Fruit fly (Drosophila melanogaster) whole organism, adult: ENCODE data around the gene CG8173.

Source experiments
- CG12768 ChIP-seq: fragments of 200-800 bp; sonication (Bioruptor generic); optimal IDR thresholded peaks from 2 replicates; lab custom pipeline; 2017; ENCODE audit warnings: missing biosample characterization, missing genetic modification characterization, mild to moderate bottlenecking, moderate library complexity, missing genetic modification reagents
- CG5204 ChIP-seq: fragments of 200-800 bp; sonication (Bioruptor generic); optimal IDR thresholded peaks from 2 replicates; lab custom pipeline; 2016; ENCODE audit warnings: missing biosample characterization, missing genetic modification characterization
- CG7045 ChIP-seq: fragments of 200-800 bp; sonication (Bioruptor generic); optimal IDR thresholded peaks from 2 replicates; lab custom pipeline; 2017; ENCODE audit warnings: missing biosample characterization, mild to moderate bottlenecking, missing genetic modification characterization
- Crg-1 ChIP-seq: fragments of 200-800 bp; sonication (Bioruptor generic); optimal IDR thresholded peaks from 2 replicates; lab custom pipeline; 2016; ENCODE audit warnings: missing biosample characterization, missing genetic modification characterization
- Hr96 ChIP-seq: fragments of 200-800 bp; sonication (Bioruptor generic); optimal IDR thresholded peaks from 2 replicates; lab custom pipeline; 2016; ENCODE audit warnings: missing biosample characterization, missing genetic modification characterization
- bab1 ChIP-seq: fragments of 200-800 bp; sonication (Bioruptor generic); optimal IDR thresholded peaks from 3 replicates; lab custom pipeline; 2019; ENCODE audit warnings: missing biosample characterization, mild to moderate bottlenecking, missing genetic modification characterization, moderate library complexity

dm6 chrX:17756845-17757244 lies 47.4 kb upstream of the CG8173 start:
- no peak for TF ChIP-seq bab1 (GFP tag; lab: Kevin White, UChicago)
- TF ChIP-seq CG5204 (GFP tag; lab: Kevin White, UChicago): no peak
- TF ChIP-seq CG12768 (GFP tag; lab: Kevin White, UChicago): no peak
- no peak for TF ChIP-seq Hr96
- TF ChIP-seq CG7045 (GFP tag; lab: Kevin White, UChicago): no peak
- TF ChIP-seq Crg-1 (GFP tag; lab: Kevin White, UChicago): no peak
